Fruit fly (Drosophila melanogaster): Measurements from ENCODE around the gene spen.
A peak's percentile ranks its signal among the peaks of the same experiment; 100 is the strongest.

Gene spen

DNA sequence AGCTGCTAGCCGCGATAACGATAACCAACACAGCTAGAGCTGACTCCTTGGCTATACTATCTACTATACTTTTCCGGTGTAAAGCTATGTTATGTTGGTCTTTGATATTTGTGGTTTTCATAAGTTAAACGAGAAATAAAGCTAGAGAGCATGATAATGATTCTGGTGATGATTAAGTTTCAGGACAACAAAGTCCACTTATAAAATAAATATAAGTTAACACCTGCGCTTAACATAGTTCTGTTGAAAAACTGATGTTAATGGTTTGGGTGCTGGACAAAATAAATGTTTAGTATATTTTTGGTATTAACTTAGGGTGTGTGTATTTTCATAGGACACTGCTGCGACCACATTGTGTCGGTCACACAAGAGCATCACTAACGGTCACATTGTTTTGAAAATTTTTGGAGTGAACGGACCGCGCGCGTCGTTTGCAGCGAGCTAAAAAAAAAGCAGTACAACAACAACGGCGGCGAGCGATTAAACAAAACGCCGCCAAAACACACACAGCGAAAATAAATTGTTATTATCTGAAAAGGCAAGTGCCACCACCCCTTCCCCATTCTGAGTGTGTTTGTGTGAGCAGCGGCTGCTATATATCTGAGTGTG, at the start of gene spen, which contains the start of gene CG33635 (continued):
- TF ChIP-seq Hey (tag; optimal IDR thresholded peaks at IDR 0.05) (peak; percentile 8), CG18599 (GFP tag; optimal IDR thresholded peaks at IDR 0.05) (peak; percentile 48), CG42726 (GFP tag; IDR thresholded peaks at IDR 0.05; ENCODE audit: partially characterized antibody) (no peak), fru (optimal IDR thresholded peaks at IDR 0.05) (no peak), CG6689 (GFP tag; IDR thresholded peaks at IDR 0.05) (no peak), TFAM (GFP tag; optimal IDR thresholded peaks at IDR 0.05) (no peak), pros (GFP tag; optimal IDR thresholded peaks at IDR 0.05) (peak; percentile 59), CG10209 (GFP tag; optimal IDR thresholded peaks at IDR 0.05) (peak; percentile 21), sisA (GFP tag; IDR thresholded peaks at IDR 0.05) (no peak), ab (GFP tag; optimal IDR thresholded peaks at IDR 0.05) (no peak), oc (tag; optimal IDR thresholded peaks at IDR 0.05) (peak; percentile 43), CG9797 (GFP tag; optimal IDR thresholded peaks at IDR 0.05) (peak; percentile 96), ro (GFP tag; IDR thresholded peaks at IDR 0.05) (no peak), CG12299 (tag; optimal IDR thresholded peaks at IDR 0.05) (peak; percentile 55), CHES-1-like (GFP tag; optimal IDR thresholded peaks at IDR 0.05) (peak; percentile 65), crp (GFP tag; optimal IDR thresholded peaks at IDR 0.05) (peak in 1 of 2 experiments; percentile 39), CG15514 (GFP tag; optimal IDR thresholded peaks at IDR 0.05) (peak; percentile 76), unc-4 (GFP tag; IDR thresholded peaks at IDR 0.05; ENCODE audit: partially characterized antibody) (no peak), CrebB (tag; optimal IDR thresholded peaks at IDR 0.05) (peak; percentile 58), CG32772 (GFP tag; IDR thresholded peaks at IDR 0.05) (no peak), B-H2 (GFP tag; optimal IDR thresholded peaks at IDR 0.05) (peak; percentile 56), ERR (GFP tag; optimal IDR thresholded peaks at IDR 0.05) (peak; percentile 51), Hr51 (GFP tag; optimal IDR thresholded peaks at IDR 0.05) (peak in 1 of 2 experiments; percentile 23), corto (GFP tag; optimal IDR thresholded peaks at IDR 0.05) (peak; percentile 49), repo (GFP tag; optimal IDR thresholded peaks at IDR 0.05) (no peak), NfI (GFP tag; optimal IDR thresholded peaks at IDR 0.05) (peak; percentile 11), E2f1 (GFP tag; IDR thresholded peaks at IDR 0.05) (no peak), CG4328 (GFP tag; optimal IDR thresholded peaks at IDR 0.05) (no peak), bowl (GFP tag; IDR thresholded peaks at IDR 0.05) (no peak), CG4707 (GFP tag; optimal IDR thresholded peaks at IDR 0.05) (peak; percentile 25), zf30C (GFP tag; optimal IDR thresholded peaks at IDR 0.05) (peak; percentile 24), gro (GFP tag; optimal IDR thresholded peaks at IDR 0.05) (peak; percentile 28), CG6854 (GFP tag; optimal IDR thresholded peaks at IDR 0.05) (peak; percentile 57), bbx (GFP tag; IDR thresholded peaks at IDR 0.05; ENCODE audit: partially characterized antibody) (no peak), CG13287 (GFP tag; IDR thresholded peaks at IDR 0.05; ENCODE audit: partially characterized antibody) (no peak), CG3163 (GFP tag; optimal IDR thresholded peaks at IDR 0.05) (peak; percentile 39), trem (tag; optimal IDR thresholded peaks at IDR 0.05) (peak; percentile 82), nerfin-2 (GFP tag; IDR thresholded peaks at IDR 0.05; ENCODE audit: partially characterized antibody) (no peak), hb (GFP tag; IDR thresholded peaks at IDR 0.05; ENCODE audit: partially characterized antibody) (no peak), NFAT (GFP tag; IDR thresholded peaks at IDR 0.05) (no peak), fu2 (GFP tag; optimal IDR thresholded peaks at IDR 0.05) (no peak), CG7786 (GFP tag; optimal IDR thresholded peaks at IDR 0.05) (no peak), pnt (GFP tag; optimal IDR thresholded peaks at IDR 0.05) (no peak), Lhr (GFP tag; optimal IDR thresholded peaks at IDR 0.05) (peak; percentile 77), CG3281 (GFP tag; optimal IDR thresholded peaks at IDR 0.05) (peak; percentile 46), CG4360 (GFP tag; IDR thresholded peaks at IDR 0.05) (no peak), HHEX (GFP tag; optimal IDR thresholded peaks at IDR 0.05) (peak; percentile 52), CG12219 (GFP tag; optimal IDR thresholded peaks at IDR 0.05) (peak; percentile 35), toy (GFP tag; IDR thresholded peaks at IDR 0.05) (no peak)
